Fruit fly (Drosophila melanogaster) whole organism, embryonic: Measurements from ENCODE around the gene put.
A peak's percentile ranks its signal among the peaks of the same experiment; 100 is the strongest.

Experiments used
- Atf6 ChIP-seq: fragments of 200-800 bp; sonication (Bioruptor generic); IDR thresholded peaks from 2 replicates; pipeline ENCODE4 v1.3.6; 2022; ENCODE audit warnings: missing biosample characterization, missing genetic modification characterization
- CG10654 ChIP-seq: fragments of 200-800 bp; sonication (Bioruptor generic); optimal IDR thresholded peaks from 2 replicates; lab custom pipeline; 2016; ENCODE audit warnings: missing biosample characterization, missing genetic modification characterization
- CG10979 ChIP-seq: fragments of 200-800 bp; sonication (Bioruptor generic); optimal IDR thresholded peaks from 2 replicates; lab custom pipeline; 2018; ENCODE audit warnings: missing biosample characterization, mild to moderate bottlenecking, missing genetic modification characterization, moderate library complexity
- CG12219 ChIP-seq: fragments of 200-800 bp; sonication (Bioruptor generic); optimal IDR thresholded peaks from 3 replicates; lab custom pipeline; 2018; ENCODE audit warnings: missing biosample characterization, mild to moderate bottlenecking, missing genetic modification characterization
- CG13424 ChIP-seq: fragments of 200-800 bp; sonication (Bioruptor generic); optimal IDR thresholded peaks from 2 replicates; lab custom pipeline; 2019; ENCODE audit warnings: missing biosample characterization, mild to moderate bottlenecking, missing genetic modification characterization, moderate library complexity
- CG1647 ChIP-seq: fragments of 200-800 bp; sonication (Bioruptor generic); optimal IDR thresholded peaks from 3 replicates; lab custom pipeline; 2016; ENCODE audit warnings: missing biosample characterization, missing genetic modification characterization
- CG16815 ChIP-seq: fragments of 200-800 bp; sonication (Bioruptor generic); optimal IDR thresholded peaks from 3 replicates; lab custom pipeline; 2017; ENCODE audit warnings: missing biosample characterization, mild to moderate bottlenecking, missing genetic modification characterization
- CG2129 ChIP-seq: fragments of 200-800 bp; sonication (Bioruptor generic); IDR thresholded peaks from 2 replicates; pipeline ENCODE4 v1.3.6; 2022; ENCODE audit warnings: missing biosample characterization, missing genetic modification characterization; ENCODE audit not compliant: partially characterized antibody
- CG2678 ChIP-seq: fragments of 200-800 bp; sonication (Bioruptor generic); optimal IDR thresholded peaks from 3 replicates; lab custom pipeline; 2019; ENCODE audit warnings: missing biosample characterization, mild to moderate bottlenecking, missing genetic modification characterization, moderate library complexity
- CG4424 ChIP-seq: fragments of 200-800 bp; sonication (Bioruptor generic); optimal IDR thresholded peaks from 3 replicates; lab custom pipeline; 2016; ENCODE audit warnings: missing biosample characterization, missing genetic modification characterization
- CG4730 ChIP-seq: fragments of 200-800 bp; sonication (Bioruptor generic); IDR thresholded peaks from 2 replicates; pipeline ENCODE4 v1.3.6; 2022; ENCODE audit warnings: missing biosample characterization, missing genetic modification characterization
- CG6272 ChIP-seq: fragments of 200-800 bp; sonication (Bioruptor generic); IDR thresholded peaks from 2 replicates; pipeline ENCODE4 v1.3.6; 2022; ENCODE audit warnings: missing biosample characterization, missing genetic modification characterization
- CG6854 ChIP-seq: fragments of 200-800 bp; sonication (Bioruptor generic); optimal IDR thresholded peaks from 3 replicates; lab custom pipeline; 2017; ENCODE audit warnings: missing biosample characterization, mild to moderate bottlenecking, missing genetic modification characterization
- CG7745 ChIP-seq: fragments of 200-800 bp; sonication (Bioruptor generic); optimal IDR thresholded peaks from 2 replicates; lab custom pipeline; 2018; ENCODE audit warnings: missing biosample characterization, mild to moderate bottlenecking, missing genetic modification characterization, moderate library complexity
- CG7839 ChIP-seq: fragments of 200-800 bp; sonication (Bioruptor generic); optimal IDR thresholded peaks from 3 replicates; lab custom pipeline; 2018; ENCODE audit warnings: missing biosample characterization, mild to moderate bottlenecking, missing genetic modification characterization, moderate library complexity
- CG8089 ChIP-seq: fragments of 200-800 bp; sonication (Bioruptor generic); optimal IDR thresholded peaks from 3 replicates; lab custom pipeline; 2016; ENCODE audit warnings: missing biosample characterization, missing genetic modification characterization
- CG8281 ChIP-seq: fragments of 200-800 bp; sonication (Bioruptor generic); optimal IDR thresholded peaks from 2 replicates; lab custom pipeline; 2018; ENCODE audit warnings: missing biosample characterization, mild to moderate bottlenecking, missing genetic modification characterization, moderate library complexity
- CTCF ChIP-seq: fragments of 200-800 bp; sonication (Bioruptor generic); optimal IDR thresholded peaks from 2 replicates; lab custom pipeline; 2017; ENCODE audit warnings: missing biosample characterization, mild to moderate bottlenecking, missing genetic modification characterization, moderate library complexity
- Dfd ChIP-seq, 2 experiments: fragments of >200 bp; optimal IDR thresholded peaks; 2 replicates each; lab custom pipeline; 2017; ENCODE audit warnings: missing biosample characterization in 2 of 2, missing genetic modification characterization in 2 of 2
- Drgx ChIP-seq: fragments of 200-800 bp; sonication (Bioruptor generic); IDR thresholded peaks from 2 replicates; pipeline ENCODE4 v1.3.6; 2022; ENCODE audit warnings: missing biosample characterization, missing genetic modification characterization
- ERR ChIP-seq: fragments of 200-800 bp; sonication (Bioruptor generic); optimal IDR thresholded peaks from 2 replicates; lab custom pipeline; 2016; ENCODE audit warnings: missing biosample characterization, missing genetic modification characterization
- Gsc ChIP-seq: fragments of 200-800 bp; sonication (Bioruptor generic); IDR thresholded peaks from 2 replicates; pipeline ENCODE4 v1.3.6; 2022; ENCODE audit warnings: missing biosample characterization, missing genetic modification characterization
- Gug ChIP-seq: fragments of 200-800 bp; sonication (Bioruptor generic); IDR thresholded peaks from 4 replicates; pipeline ENCODE4 v1.3.6; 2022; ENCODE audit warnings: missing biosample characterization, missing genetic modification characterization
- NK7.1 ChIP-seq: fragments of 200-800 bp; sonication (Bioruptor generic); optimal IDR thresholded peaks from 3 replicates; lab custom pipeline; 2016; ENCODE audit warnings: missing biosample characterization, missing genetic modification characterization
- Optix ChIP-seq: fragments of 200-800 bp; sonication (Bioruptor generic); IDR thresholded peaks from 3 replicates; pipeline ENCODE4 v1.3.6; 2022; ENCODE audit warnings: missing biosample characterization, missing genetic modification characterization
- Sox100B ChIP-seq: fragments of 200-800 bp; sonication (Bioruptor generic); optimal IDR thresholded peaks from 3 replicates; lab custom pipeline; 2018; ENCODE audit warnings: missing biosample characterization, mild to moderate bottlenecking, missing genetic modification characterization
- Stat92E ChIP-seq, 3 experiments: fragments of >200 bp in 2 of 3; fragments of 200-800 bp in 1 of 3; sonication (Bioruptor generic) in 1 of 3; optimal IDR thresholded peaks; 2 replicates each; lab custom pipeline; 2017 to 2019; ENCODE audit warnings: missing biosample characterization in 3 of 3, missing genetic modification characterization in 3 of 3, mild to moderate bottlenecking in 1 of 3, moderate library complexity in 1 of 3
- Trl ChIP-seq, 3 experiments: fragments of >200 bp in 2 of 3; fragments of 200-800 bp in 1 of 3; sonication (Bioruptor generic) in 1 of 3; optimal IDR thresholded peaks; 2 replicates in 1 of 3; 3 replicates in 2 of 3; lab custom pipeline; 2016 to 2017; ENCODE audit warnings: missing biosample characterization in 1 of 3, missing genetic modification characterization in 1 of 3
- amos ChIP-seq: fragments of 200-800 bp; sonication (Bioruptor generic); IDR thresholded peaks from 2 replicates; pipeline ENCODE4 v1.3.6; 2022; ENCODE audit warnings: missing biosample characterization, missing genetic modification characterization; ENCODE audit not compliant: partially characterized antibody
- az2 ChIP-seq: fragments of 200-800 bp; sonication (Bioruptor generic); optimal IDR thresholded peaks from 3 replicates; lab custom pipeline; 2016; ENCODE audit warnings: missing biosample characterization, missing genetic modification characterization
- bcd ChIP-seq: fragments of 200-800 bp; sonication (Bioruptor generic); optimal IDR thresholded peaks from 2 replicates; lab custom pipeline; 2017; ENCODE audit warnings: missing biosample characterization, mild to moderate bottlenecking, missing genetic modification characterization
- chm ChIP-seq: fragments of 200-800 bp; sonication (Bioruptor generic); IDR thresholded peaks from 2 replicates; pipeline ENCODE4 v1.3.6; 2022; ENCODE audit warnings: missing biosample characterization, missing genetic modification characterization
- corto ChIP-seq: fragments of 200-800 bp; sonication (Bioruptor generic); optimal IDR thresholded peaks from 2 replicates; lab custom pipeline; 2016; ENCODE audit warnings: missing biosample characterization, mild to moderate bottlenecking, missing genetic modification characterization, moderate library complexity
- dm ChIP-seq: fragments of 200-800 bp; sonication (Bioruptor generic); optimal IDR thresholded peaks from 3 replicates; lab custom pipeline; 2016; ENCODE audit warnings: missing biosample characterization, missing genetic modification characterization
- eyg ChIP-seq: fragments of 200-800 bp; sonication (Bioruptor generic); optimal IDR thresholded peaks from 3 replicates; lab custom pipeline; 2016; ENCODE audit warnings: missing biosample characterization, missing genetic modification characterization
- fd64A ChIP-seq: fragments of 200-800 bp; sonication (Bioruptor generic); optimal IDR thresholded peaks from 3 replicates; lab custom pipeline; 2018; ENCODE audit warnings: missing biosample characterization, mild to moderate bottlenecking, missing genetic modification characterization
- kay ChIP-seq: fragments of 200-800 bp; sonication (Bioruptor generic); optimal IDR thresholded peaks from 2 replicates; lab custom pipeline; 2016; ENCODE audit warnings: missing biosample characterization, missing genetic modification characterization
- klu ChIP-seq: fragments of 200-800 bp; sonication (Bioruptor generic); IDR thresholded peaks from 2 replicates; pipeline ENCODE4 v1.3.6; 2022; ENCODE audit warnings: missing biosample characterization, missing genetic modification characterization
- oc ChIP-seq: fragments of 200-800 bp; sonication (Bioruptor generic); optimal IDR thresholded peaks from 2 replicates; lab custom pipeline; 2018; ENCODE audit warnings: missing biosample characterization, mild to moderate bottlenecking, missing genetic modification characterization, moderate library complexity
- peb ChIP-seq: fragments of 200-800 bp; sonication (Bioruptor generic); IDR thresholded peaks from 2 replicates; pipeline ENCODE4 v1.3.6; 2022; ENCODE audit warnings: missing biosample characterization, missing genetic modification characterization
- prd ChIP-seq, 3 experiments: fragments of >200 bp in 2 of 3; fragments of 200-800 bp in 1 of 3; sonication (Bioruptor generic) in 1 of 3; optimal IDR thresholded peaks in 2 of 3; IDR thresholded peaks in 1 of 3; 2 replicates in 2 of 3; 3 replicates in 1 of 3; pipeline versions ENCODE4 v1.3.6 to Lab custom; 2017 to 2022; ENCODE audit warnings: missing biosample characterization in 1 of 3, missing genetic modification characterization in 1 of 3
- row ChIP-seq: fragments of 200-800 bp; sonication (Bioruptor generic); IDR thresholded peaks from 3 replicates; pipeline ENCODE4 v1.3.6; 2022; ENCODE audit warnings: missing biosample characterization, missing genetic modification characterization
- sisA ChIP-seq: fragments of 200-800 bp; sonication (Bioruptor generic); IDR thresholded peaks from 2 replicates; pipeline ENCODE4 v1.3.6; 2022; ENCODE audit warnings: missing biosample characterization, missing genetic modification characterization
- slou ChIP-seq: fragments of 200-800 bp; sonication (Bioruptor generic); optimal IDR thresholded peaks from 3 replicates; lab custom pipeline; 2016; ENCODE audit warnings: missing biosample characterization, missing genetic modification characterization
- slp2 ChIP-seq: fragments of 200-800 bp; sonication (Bioruptor generic); optimal IDR thresholded peaks from 2 replicates; lab custom pipeline; 2016; ENCODE audit warnings: missing biosample characterization, missing genetic modification characterization
- sna ChIP-seq: fragments of 200-800 bp; sonication (Bioruptor generic); IDR thresholded peaks from 2 replicates; pipeline ENCODE4 v1.3.6; 2022; ENCODE audit warnings: missing biosample characterization, missing genetic modification characterization; ENCODE audit not compliant: partially characterized antibody
- sob ChIP-seq: fragments of 200-800 bp; sonication (Bioruptor generic); IDR thresholded peaks from 2 replicates; pipeline ENCODE4 v1.3.6; 2022; ENCODE audit warnings: missing biosample characterization, missing genetic modification characterization
- stc ChIP-seq: fragments of 200-800 bp; sonication (Bioruptor generic); IDR thresholded peaks from 2 replicates; pipeline ENCODE4 v1.3.6; 2022; ENCODE audit warnings: missing biosample characterization, missing genetic modification characterization
- vfl ChIP-seq: fragments of 200-800 bp; sonication (Bioruptor generic); optimal IDR thresholded peaks from 2 replicates; lab custom pipeline; 2016; ENCODE audit warnings: missing biosample characterization, missing genetic modification characterization

Gene put

dm6 chr3R:14574962-14575717, 50.4 kb downstream of the put start (continued):
- TF ChIP-seq CTCF: no peak
- TF ChIP-seq CG8089: peak; percentile 49
- TF ChIP-seq amos: no peak
- peak; percentile 50 for TF ChIP-seq vfl (GFP tag; lab: Kevin White, UChicago)
- TF ChIP-seq CG7745 (tag; lab: Kevin White, UChicago): no peak
- TF ChIP-seq fd64A (GFP tag; lab: Kevin White, UChicago): no peak
- TF ChIP-seq CG2678 (tag; lab: Kevin White, UChicago): peak; percentile 88
- TF ChIP-seq CG6272 (GFP tag; lab: Robert Waterston, UW): peak; percentile 62; the same call in 1 of the 2 replicates
- TF ChIP-seq Drgx (GFP tag; lab: Robert Waterston, UW): peak; percentile 38
- no peak for TF ChIP-seq eyg
- no peak for TF ChIP-seq CG6854
- no peak for TF ChIP-seq CG1647
- TF ChIP-seq CG7839: peak; percentile 81
- peak; percentile 32 for TF ChIP-seq dm (GFP tag; lab: Kevin White, UChicago)
- TF ChIP-seq prd (optimal IDR thresholded peaks at IDR 0.05; lab: Kevin White, UChicago): no peak
- peak; percentile 79; the same call in 2 of the 3 replicates for TF ChIP-seq prd (GFP tag; IDR thresholded peaks at IDR 0.05; lab: Robert Waterston, UW)
- TF ChIP-seq sna: no peak
- TF ChIP-seq Dfd (GFP tag; optimal IDR thresholded peaks at IDR 0.05; lab: Kevin White, UChicago): peak in 1 of 2 experiments; percentile 72
- TF ChIP-seq Stat92E (GFP tag; optimal IDR thresholded peaks at IDR 0.05; lab: Kevin White, UChicago): no peak
- TF ChIP-seq CG16815 (GFP tag; lab: Kevin White, UChicago): peak; percentile 71
- TF ChIP-seq Trl (optimal IDR thresholded peaks at IDR 0.05; lab: Kevin White, UChicago): peak; percentile 37 to 49
- TF ChIP-seq Trl (GFP tag; optimal IDR thresholded peaks at IDR 0.05; lab: Kevin White, UChicago): no peak
- TF ChIP-seq klu: peak; percentile 74
- TF ChIP-seq ERR (GFP tag; lab: Kevin White, UChicago): no peak
- TF ChIP-seq CG12219: peak; percentile 44
- TF ChIP-seq Gsc (GFP tag; lab: Robert Waterston, UW): no peak
- peak; percentile 78 for TF ChIP-seq CG10979
- no peak for TF ChIP-seq CG2129
- peak; percentile 63 for TF ChIP-seq CG4730 (GFP tag; lab: Robert Waterston, UW)
- TF ChIP-seq CG4424 (GFP tag; lab: Kevin White, UChicago): peak; percentile 83
- TF ChIP-seq bcd (GFP tag; lab: Kevin White, UChicago): peak; percentile 76
- TF ChIP-seq peb (GFP tag; lab: Robert Waterston, UW): 0 out of 2 replicates have a peak, but pooled peaks have one; percentile 18
- TF ChIP-seq Gug (GFP tag; lab: Robert Waterston, UW): peak; percentile 48; the same call in 2 of the 4 replicates
- TF ChIP-seq Atf6: peak; percentile 72
- TF ChIP-seq sisA (GFP tag; lab: Robert Waterston, UW): peak; percentile 56; the same call in 1 of the 2 replicates
- no peak for TF ChIP-seq Optix
- TF ChIP-seq kay (GFP tag; lab: Kevin White, UChicago): peak; percentile 53
- peak; percentile 85 for TF ChIP-seq CG13424 (tag; lab: Kevin White, UChicago)
- TF ChIP-seq row (GFP tag; lab: Robert Waterston, UW): peak; percentile 80
- peak; percentile 57 for TF ChIP-seq CG10654
- TF ChIP-seq az2: peak; percentile 69
- TF ChIP-seq corto: no peak
- peak; percentile 84 for TF ChIP-seq Sox100B (GFP tag; lab: Kevin White, UChicago)
- peak; percentile 37 for TF ChIP-seq oc (tag; lab: Kevin White, UChicago)
- no peak; the same call in 1 of the 2 replicates for TF ChIP-seq chm
- TF ChIP-seq CG8281 (tag; lab: Kevin White, UChicago): peak; percentile 39
- peak; percentile 50; the same call in 1 of the 2 replicates for TF ChIP-seq sob (GFP tag; lab: Robert Waterston, UW)
- TF ChIP-seq slp2 (GFP tag; lab: Kevin White, UChicago): peak; percentile 11
- TF ChIP-seq NK7.1 (GFP tag; lab: Kevin White, UChicago): no peak
- TF ChIP-seq slou: peak; percentile 52
- no peak for TF ChIP-seq stc
